Fruit fly (Drosophila melanogaster) whole organism: ENCODE data around the gene CG5815.

ENCODE experiments used
- Dll ChIP-seq: fragments of >200 bp; optimal IDR thresholded peaks from 2 replicates; lab custom pipeline; 2017
- EcR ChIP-seq, 2 experiments: fragments of >200 bp; optimal IDR thresholded peaks; 2 replicates each; lab custom pipeline; 2017; ENCODE audit warnings: missing biosample characterization in 2 of 2, missing genetic modification characterization in 2 of 2, missing genetic modification reagents in 2 of 2
- psq ChIP-seq: fragments of >200 bp; optimal IDR thresholded peaks from 2 replicates; lab custom pipeline; 2017

DNA sequence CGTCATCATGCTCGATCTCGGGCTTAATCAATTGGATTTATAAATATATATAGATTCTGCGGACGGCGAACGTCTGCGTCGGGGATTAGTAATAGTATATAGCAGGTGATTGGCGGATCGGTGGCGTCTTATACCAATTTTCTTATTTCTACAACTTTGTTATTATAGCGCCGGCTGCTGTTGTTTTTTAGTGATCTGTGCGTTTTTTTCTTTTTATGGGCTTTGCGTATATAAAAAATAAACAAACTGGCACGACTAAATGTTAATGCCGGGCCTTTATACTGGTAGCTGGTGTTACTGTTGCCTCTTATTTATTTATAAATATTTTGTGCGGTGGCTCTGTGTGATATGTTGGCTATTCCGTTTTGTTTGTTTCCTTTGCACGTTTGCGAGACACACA is 43.2 kb upstream of the CG5815 start:
- TF ChIP-seq Dll, result no peak
- no peak for TF ChIP-seq psq (lab: Kevin White, UChicago)
- no peak for TF ChIP-seq EcR (GFP tag; optimal IDR thresholded peaks at IDR 0.05; lab: Kevin White, UChicago)
